Worm (Caenorhabditis elegans): ENCODE data around the gene F55B11.7.

DNA sequence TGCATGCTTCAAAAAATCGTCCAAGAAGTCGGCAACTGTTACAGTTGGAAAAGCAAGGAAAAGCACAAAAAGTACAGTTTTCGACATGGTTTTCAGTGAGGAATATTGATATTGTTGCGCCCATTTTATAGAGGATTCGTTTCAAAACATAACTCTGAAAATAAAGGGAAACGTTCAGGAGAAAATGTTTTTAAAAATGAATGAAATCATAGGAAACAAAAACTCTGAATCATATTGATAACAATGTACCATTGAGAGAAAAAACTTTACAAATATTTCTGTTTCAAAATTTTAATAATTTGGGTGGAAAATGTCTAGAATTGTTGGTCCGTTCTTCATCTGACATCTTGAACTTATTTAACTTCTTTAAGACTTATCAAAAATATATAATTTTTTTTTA, 1.4 kb upstream of the F55B11.7 start, which contains the start of gene F55B11.2:
- TF ChIP-seq mab-5 (tag; optimal IDR thresholded peaks at IDR 0.05) (no peak), nhr-12 (tag; optimal IDR thresholded peaks at IDR 0.05) (no peak), mep-1 (tag; optimal IDR thresholded peaks at IDR 0.05) (no peak), nhr-76 (tag; optimal IDR thresholded peaks at IDR 0.05) (no peak), ztf-11 (tag; optimal IDR thresholded peaks at IDR 0.05) (no peak), nhr-237 (tag; optimal IDR thresholded peaks at IDR 0.05) (no peak)

Measured in whole organism, mixed stage, embryonic.